Fruit fly (Drosophila melanogaster): Measurements from ENCODE around the gene CG7655.

The CG7655 gene

DNA sequence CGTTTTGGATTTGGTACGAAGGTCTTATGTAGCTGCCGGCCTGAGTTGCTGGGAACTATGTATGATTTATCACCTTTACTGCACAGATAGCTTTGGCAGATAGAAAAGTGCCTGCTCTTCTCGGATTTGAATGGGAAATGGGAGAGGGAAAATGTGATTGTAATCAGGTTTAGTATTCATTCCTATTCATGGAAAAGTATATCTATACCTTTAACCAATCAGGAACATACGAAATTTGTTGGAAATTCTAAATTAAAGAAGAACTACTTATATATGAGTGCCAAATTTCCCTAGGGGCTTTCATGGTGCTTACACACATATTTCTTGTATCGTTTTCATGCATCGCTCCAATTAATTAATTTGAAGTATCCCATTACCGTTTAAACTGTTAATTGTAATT lies 42.5 kb downstream of the CG7655 start, which contains the start of gene Atg8b:
Atg8b (minus strand) TSS at position 101 of the 400 bp plus-strand sequence.
- no peak for TF ChIP-seq psq (optimal IDR thresholded peaks at IDR 0.05)
- TF ChIP-seq Myc (optimal IDR thresholded peaks at IDR 0.05), result no peak
- TF ChIP-seq insv (optimal IDR thresholded peaks at IDR 0.05), result no peak
- no peak for TF ChIP-seq ttk (optimal IDR thresholded peaks at IDR 0.05)
- TF ChIP-seq Sin3A (optimal IDR thresholded peaks at IDR 0.05), result no peak
- no peak for TF ChIP-seq h (optimal IDR thresholded peaks at IDR 0.05)

DNA sequence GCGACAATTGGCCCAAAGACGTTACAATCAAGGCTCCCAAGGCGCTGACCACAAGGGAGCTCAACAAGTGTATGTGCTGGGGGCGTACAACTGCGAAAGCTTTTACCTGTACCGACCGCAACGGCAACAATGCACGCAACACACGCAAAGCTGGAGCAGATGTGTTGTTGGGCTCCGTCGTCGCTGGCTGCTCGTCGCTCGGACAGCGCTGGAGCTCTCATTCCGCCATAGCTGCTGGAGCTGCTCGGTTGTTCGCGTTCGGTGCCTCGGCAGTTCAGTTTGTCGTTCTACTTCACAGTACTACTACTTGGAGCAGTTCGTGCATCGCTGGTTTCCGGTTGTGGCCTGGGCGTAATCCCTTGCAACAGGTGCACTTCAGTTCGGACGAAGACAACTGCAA lies 43.1 kb downstream of the CG7655 start, which contains the start of gene Lgr1:
Lgr1 (plus strand) TSS at position 220 of the 400 bp plus-strand sequence.
- TF ChIP-seq psq (optimal IDR thresholded peaks at IDR 0.05) (no peak), ttk (optimal IDR thresholded peaks at IDR 0.05) (no peak), Myc (optimal IDR thresholded peaks at IDR 0.05) (no peak)

dm6 chr3R:17733261-17733660 lies 50.8 kb downstream of the CG7655 start, which contains the start of gene CG14321:
Gene CG14321 (plus strand): TSS chr3R:17733598.
- TF ChIP-seq Sin3A (optimal IDR thresholded peaks at IDR 0.05), result no peak
